Worm (Caenorhabditis elegans): ENCODE measurements around the gene fem-2.

The fem-2 gene

ce11 chrIII:649935-650334 is 15.5 kb upstream of the fem-2 start:
- TF ChIP-seq nhr-76 (tag; optimal IDR thresholded peaks at IDR 0.05) (no peak), lir-3 (tag; optimal IDR thresholded peaks at IDR 0.05) (no peak), lin-29 (GFP tag; IDR thresholded peaks at IDR 0.05) (no peak), nhr-28 (tag; optimal IDR thresholded peaks at IDR 0.05) (peak; percentile 52), rbr-2 (tag; optimal IDR thresholded peaks at IDR 0.05) (no peak), zip-2 (tag; optimal IDR thresholded peaks at IDR 0.05) (no peak), ZK337.2 (GFP tag; IDR thresholded peaks at IDR 0.05) (no peak)

- TF ChIP-seq hmg-1.1 (GFP tag; IDR thresholded peaks at IDR 0.05) (0 out of 2 replicates have a peak, but pooled peaks have one; percentile 25), rbr-2 (tag; optimal IDR thresholded peaks at IDR 0.05) (peak; percentile 8), mxl-2 (GFP tag; conservative IDR thresholded peaks at IDR 0.05) (no peak), pha-4 (GFP tag; IDR thresholded peaks at IDR 0.05) (no peak), pha-4 (tag; optimal IDR thresholded peaks at IDR 0.05) (peak; percentile 42), madf-5 (GFP tag; IDR thresholded peaks at IDR 0.05) (no peak), hlh-11 (tag; optimal IDR thresholded peaks at IDR 0.05) (peak; percentile 2), hif-1 (tag; optimal IDR thresholded peaks at IDR 0.05) (peak in 1 of 2 experiments; percentile 35), aha-1 (tag) (peak; percentile 41), lin-38 (GFP tag; IDR thresholded peaks at IDR 0.05) (0 out of 2 replicates have a peak, but pooled peaks have one; percentile 25), daf-16 (GFP tag; optimal IDR thresholded peaks at IDR 0.05) (peak in 1 of 2 experiments; percentile 21), daf-16 (tag; optimal IDR thresholded peaks at IDR 0.05) (no peak), dmd-9 (GFP tag; IDR thresholded peaks at IDR 0.05) (no peak), spr-3 (GFP tag; optimal IDR thresholded peaks at IDR 0.05) (no peak), hlh-30 (tag; optimal IDR thresholded peaks at IDR 0.05; ENCODE audit: insufficient read depth) (no peak)
These were observed 12.8 kb upstream of the fem-2 start for ce11 chrIII:647248-647647.

ce11 chrIII:646454-646853 is 12.0 kb upstream of the fem-2 start, which contains the start of gene orai-1:
TSS of gene orai-1 (plus strand) at chrIII:646754.
- TF ChIP-seq spr-3 (GFP tag; optimal IDR thresholded peaks at IDR 0.05) (no peak), lin-38 (GFP tag; IDR thresholded peaks at IDR 0.05) (peak; percentile 59), unc-62 (GFP tag; optimal IDR thresholded peaks at IDR 0.05 in 1 of 2) (peak in 1 of 2 experiments; percentile 23), unc-62 (tag; optimal IDR thresholded peaks at IDR 0.05) (no peak), ama-1 (optimal IDR thresholded peaks at IDR 0.05) (no peak), gei-8 (GFP tag; optimal IDR thresholded peaks at IDR 0.05) (peak; percentile 8)

ce11 chrIII:644660-645059 is 10.2 kb upstream of the fem-2 start:
- no peak for TF ChIP-seq daf-19 (GFP tag; conservative IDR thresholded peaks at IDR 0.05)
- peak in 1 of 2 experiments; percentile 57 for TF ChIP-seq unc-62 (GFP tag; optimal IDR thresholded peaks at IDR 0.05 in 1 of 2)
- no peak for TF ChIP-seq unc-62 (tag; optimal IDR thresholded peaks at IDR 0.05)

- TF ChIP-seq spr-1 (tag; optimal IDR thresholded peaks at IDR 0.05) (no peak), lin-38 (GFP tag; IDR thresholded peaks at IDR 0.05) (peak; percentile 38)
These were observed 7.3 kb upstream of the fem-2 start, which contains the start of gene W06E11.1 for ce11 chrIII:641759-642158. TSS of gene W06E11.1 (plus strand) at chrIII:642059.

ce11 chrIII:640198-640803 is 5.9 kb upstream of the fem-2 start, which contains the start of the genes tag-266 and tag-267:
TSS of gene tag-266 (minus strand) at chrIII:640226.
TSS of gene tag-267 (plus strand) at chrIII:640790.
- TF ChIP-seq zag-1 (tag; optimal IDR thresholded peaks at IDR 0.05) (no peak), R02D3.7 (tag; optimal IDR thresholded peaks at IDR 0.05) (no peak), dve-1 (tag; optimal IDR thresholded peaks at IDR 0.05; ENCODE audit: insufficient read depth) (peak; percentile 47), F37D6.2 (tag; optimal IDR thresholded peaks at IDR 0.05) (peak; percentile 69), lsy-2 (tag; optimal IDR thresholded peaks at IDR 0.05) (peak in 1 of 2 experiments; percentile 73), Y48G9A.11 (GFP tag; IDR thresholded peaks at IDR 0.05) (no peak), Y5F2A.4 (GFP tag; optimal IDR thresholded peaks at IDR 0.05) (no peak), nhr-6 (tag; optimal IDR thresholded peaks at IDR 0.05) (peak; percentile 1), nhr-28 (tag; optimal IDR thresholded peaks at IDR 0.05) (peak; percentile 33), dmd-9 (GFP tag; IDR thresholded peaks at IDR 0.05) (no peak), unc-39 (tag; optimal IDR thresholded peaks at IDR 0.05) (no peak), sdz-12 (GFP tag; optimal IDR thresholded peaks at IDR 0.05) (no peak), fos-1 (tag; optimal IDR thresholded peaks at IDR 0.05) (no peak), madf-5 (GFP tag; IDR thresholded peaks at IDR 0.05) (no peak), pha-4 (GFP tag; IDR thresholded peaks at IDR 0.05) (peak; percentile 38; the same call in 1 of the 2 replicates), pha-4 (tag; optimal IDR thresholded peaks at IDR 0.05) (no peak), egl-43 (GFP tag; IDR thresholded peaks at IDR 0.05) (no peak), mxl-2 (GFP tag; conservative IDR thresholded peaks at IDR 0.05) (no peak), saeg-2 (GFP tag; IDR thresholded peaks at IDR 0.05) (no peak), dmd-8 (GFP tag; IDR thresholded peaks at IDR 0.05) (no peak), unc-62 (GFP tag; optimal IDR thresholded peaks at IDR 0.05 in 1 of 2) (no peak), unc-62 (tag; optimal IDR thresholded peaks at IDR 0.05) (no peak)

All from whole organism, L4 larva.